Worm (Caenorhabditis elegans) whole organism, midembryonic: Measurements from ENCODE around the gene tbp-1.

Source experiments
- T22C8.4 ChIP-seq: fragments of 200-800 bp; sonication (Bioruptor generic); IDR thresholded peaks from 2 replicates; pipeline ENCODE4 v1.3.6; 2022; ENCODE audit warnings: missing genetic modification characterization, missing compliant biosample characterization
- cog-1 ChIP-seq: sonication (generic microtip); optimal IDR thresholded peaks from 2 replicates; lab custom pipeline; 2016; ENCODE audit warnings: missing genetic modification characterization, missing compliant biosample characterization
- flt-1 ChIP-seq: fragments of 200-800 bp; sonication (Bioruptor generic); IDR thresholded peaks from 2 replicates; pipeline ENCODE4 v1.3.6; 2022; ENCODE audit warnings: missing genetic modification characterization, missing compliant biosample characterization
- klf-2 ChIP-seq: fragments of 200-800 bp; sonication (Bioruptor generic); conservative IDR thresholded peaks from 2 replicates; pipeline ENCODE4 v1.3.6; 2022; ENCODE audit warnings: missing genetic modification reagents, missing genetic modification characterization, missing compliant biosample characterization
- med-1 ChIP-seq: sonication (generic microtip); optimal IDR thresholded peaks from 2 replicates; lab custom pipeline; 2017; ENCODE audit warnings: missing genetic modification characterization, mild to moderate bottlenecking, missing compliant biosample characterization, antibody characterized with exemption, missing genetic modification reagents; ENCODE audit not compliant: insufficient read depth
- ref-1 ChIP-seq: fragments of 200-800 bp; sonication (Bioruptor generic); conservative IDR thresholded peaks from 2 replicates; pipeline ENCODE4 v1.3.6; 2022; ENCODE audit warnings: missing genetic modification reagents, missing genetic modification characterization, missing compliant biosample characterization
- tab-1 ChIP-seq: fragments of 200-800 bp; sonication (Bioruptor generic); IDR thresholded peaks from 2 replicates; pipeline ENCODE4 v1.3.6; 2022; ENCODE audit warnings: missing genetic modification characterization, missing compliant biosample characterization
- ztf-23 ChIP-seq: fragments of 200-800 bp; sonication (Bioruptor generic); IDR thresholded peaks from 2 replicates; pipeline ENCODE4 v1.3.6; 2022; ENCODE audit warnings: missing genetic modification reagents, missing genetic modification characterization, missing compliant biosample characterization
- ztf-29 ChIP-seq: fragments of 200-800 bp; sonication (Bioruptor generic); IDR thresholded peaks from 2 replicates; pipeline ENCODE4 v1.3.6; 2022; ENCODE audit warnings: missing genetic modification reagents, missing genetic modification characterization, missing compliant biosample characterization

tbp-1 gene

ce11 chrIII:7383733-7384132 is at the start of gene tbp-1:
TSS of gene tbp-1 (plus strand) at chrIII:7384033.
- TF ChIP-seq ztf-23 (no peak), klf-2 (GFP tag; lab: Robert Waterston, UW) (no peak), cog-1 (tag; lab: Kevin White, UChicago) (no peak), ref-1 (GFP tag; lab: Robert Waterston, UW) (no peak), tab-1 (GFP tag; lab: Robert Waterston, UW) (no peak), ztf-29 (GFP tag; lab: Robert Waterston, UW) (no peak), med-1 (no peak), flt-1 (GFP tag; lab: Robert Waterston, UW) (no peak), T22C8.4 (GFP tag; lab: Robert Waterston, UW) (no peak)

DNA sequence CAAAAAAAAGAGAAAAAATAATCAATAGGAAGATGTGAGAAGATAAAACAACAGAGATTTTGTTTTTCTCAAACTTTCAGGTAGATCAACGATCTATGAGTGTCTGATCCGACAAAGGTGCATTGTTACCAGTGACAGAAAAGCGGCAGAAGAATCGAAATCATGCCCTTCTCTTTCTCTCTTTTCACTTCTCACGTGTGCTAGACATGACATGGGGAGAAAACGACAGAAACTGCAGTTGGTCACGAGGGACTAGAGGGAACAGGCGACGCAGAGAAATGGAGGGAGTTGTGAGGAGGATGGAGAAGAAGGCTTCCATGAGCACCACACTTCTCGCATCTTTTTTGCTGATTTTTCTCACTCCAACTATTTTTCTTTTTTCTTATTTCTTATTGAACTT is 48.6 kb upstream of the tbp-1 start, which contains the start of gene F56C9.10:
F56C9.10 (minus strand) TSS at position 97 of the 400 bp plus-strand sequence.
- TF ChIP-seq ztf-23 (peak; percentile 65; the same call in 1 of the 2 replicates), tab-1 (GFP tag; lab: Robert Waterston, UW) (no peak)

DNA sequence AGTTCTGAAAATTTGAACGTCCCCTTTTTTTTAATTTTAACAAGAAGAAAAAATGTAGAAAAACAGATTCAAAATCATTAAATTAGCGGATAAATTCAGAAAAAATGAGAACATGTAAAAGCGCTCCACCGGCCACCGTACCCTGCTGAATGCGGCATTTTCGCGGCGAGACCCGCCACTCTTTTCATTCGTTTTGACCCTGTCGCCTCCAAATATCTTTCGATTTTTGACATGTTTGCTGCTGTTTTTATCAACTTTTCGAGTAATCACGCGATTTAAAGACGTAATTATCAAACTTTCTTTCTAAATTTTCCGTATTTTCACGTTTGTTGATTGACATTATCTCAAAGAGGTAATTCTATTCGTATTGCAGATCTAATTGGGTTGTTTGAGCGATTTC is 47.6 kb upstream of the tbp-1 start, which contains the start of gene gsp-2:
gsp-2 (plus strand) TSS at position 374 of the 400 bp plus-strand sequence.
- TF ChIP-seq flt-1 (GFP tag; lab: Robert Waterston, UW), result peak; percentile 63
- TF ChIP-seq klf-2 (GFP tag; lab: Robert Waterston, UW), result no peak

DNA sequence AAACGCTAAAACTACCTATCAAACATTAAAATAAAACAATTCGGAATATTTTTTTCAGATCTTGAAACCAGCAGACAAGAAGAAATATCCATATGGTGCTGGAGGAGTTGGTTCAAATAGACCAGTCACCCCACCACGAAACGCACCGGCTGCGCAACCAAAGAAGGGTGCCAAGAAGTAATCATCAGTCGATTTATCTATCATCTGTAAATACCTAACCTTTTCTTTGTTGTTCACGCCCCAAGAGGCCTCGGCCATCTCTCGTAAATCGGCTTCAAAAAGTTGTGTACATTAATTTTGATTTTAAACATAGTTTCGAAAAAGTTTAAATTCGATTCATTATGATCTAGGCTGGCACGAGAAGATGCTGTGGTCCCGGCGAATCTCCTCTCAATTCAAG is 45.8 kb upstream of the tbp-1 start:
- TF ChIP-seq klf-2 (GFP tag; lab: Robert Waterston, UW), result no peak
- TF ChIP-seq ztf-29 (GFP tag; lab: Robert Waterston, UW), result no peak
- no peak for TF ChIP-seq flt-1 (GFP tag; lab: Robert Waterston, UW)
- TF ChIP-seq tab-1 (GFP tag; lab: Robert Waterston, UW), result no peak
- TF ChIP-seq cog-1 (tag; lab: Kevin White, UChicago), result no peak
- TF ChIP-seq ztf-23, result no peak
- no peak for TF ChIP-seq T22C8.4 (GFP tag; lab: Robert Waterston, UW)
- no peak for TF ChIP-seq med-1
- no peak for TF ChIP-seq ref-1 (GFP tag; lab: Robert Waterston, UW)

DNA sequence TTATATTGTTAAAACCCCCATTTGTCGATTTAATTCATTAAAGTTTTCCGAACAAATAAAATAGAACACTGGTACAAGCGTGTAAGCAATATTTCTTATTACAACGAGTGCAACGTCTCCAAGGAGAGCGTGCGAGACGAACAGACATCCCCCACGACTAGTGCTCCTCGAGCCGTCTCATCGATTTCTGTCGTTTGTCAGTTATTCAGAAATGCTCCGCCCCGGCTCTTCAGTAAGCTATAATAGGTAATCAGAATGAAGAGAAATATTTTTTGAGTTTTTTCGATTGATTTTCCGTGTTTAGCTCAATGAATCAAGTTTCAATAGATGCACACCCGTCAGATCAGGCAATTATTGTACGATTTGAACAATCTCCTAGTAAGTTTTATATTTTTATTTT is 45.1 kb upstream of the tbp-1 start, which contains the start of gene kap-1:
kap-1 (plus strand) TSS at position 143 of the 400 bp plus-strand sequence.
- TF ChIP-seq cog-1 (tag; lab: Kevin White, UChicago) (no peak), ztf-29 (GFP tag; lab: Robert Waterston, UW) (no peak), T22C8.4 (GFP tag; lab: Robert Waterston, UW) (no peak), tab-1 (GFP tag; lab: Robert Waterston, UW) (no peak), flt-1 (GFP tag; lab: Robert Waterston, UW) (no peak), ztf-23 (no peak), ref-1 (GFP tag; lab: Robert Waterston, UW) (no peak), med-1 (no peak), klf-2 (GFP tag; lab: Robert Waterston, UW) (no peak)

- TF ChIP-seq cog-1 (tag; lab: Kevin White, UChicago) (no peak), med-1 (no peak), flt-1 (GFP tag; lab: Robert Waterston, UW) (no peak), ref-1 (GFP tag; lab: Robert Waterston, UW) (no peak), T22C8.4 (GFP tag; lab: Robert Waterston, UW) (no peak), ztf-29 (GFP tag; lab: Robert Waterston, UW) (no peak), klf-2 (GFP tag; lab: Robert Waterston, UW) (no peak), ztf-23 (no peak), tab-1 (GFP tag; lab: Robert Waterston, UW) (no peak)
These were observed 44.7 kb upstream of the tbp-1 start for ce11 chrIII:7339138-7339537.

DNA sequence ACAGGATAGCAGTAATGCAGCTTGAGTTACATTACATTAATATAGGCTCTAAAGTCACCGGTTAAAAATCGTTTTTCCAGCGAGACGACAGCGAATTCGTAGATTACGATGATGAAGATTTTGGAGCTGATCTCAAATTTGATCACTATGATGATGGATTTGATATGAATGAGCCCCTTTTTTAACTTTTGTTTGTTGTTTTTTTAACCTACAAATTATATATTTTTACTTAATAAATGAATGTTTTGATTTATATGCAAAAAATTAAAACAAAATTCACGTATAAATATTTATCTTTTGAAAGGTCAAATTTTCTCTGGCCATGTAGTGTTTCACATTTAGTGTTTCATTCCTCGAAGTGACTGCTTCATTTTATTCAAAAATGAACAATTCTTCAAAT is 40.4 kb upstream of the tbp-1 start, which contains the start of gene F08F8.6:
F08F8.6 (plus strand) TSS at position 301 of the 400 bp plus-strand sequence.
- no peak for TF ChIP-seq ztf-23
- no peak for TF ChIP-seq flt-1 (GFP tag; lab: Robert Waterston, UW)

DNA sequence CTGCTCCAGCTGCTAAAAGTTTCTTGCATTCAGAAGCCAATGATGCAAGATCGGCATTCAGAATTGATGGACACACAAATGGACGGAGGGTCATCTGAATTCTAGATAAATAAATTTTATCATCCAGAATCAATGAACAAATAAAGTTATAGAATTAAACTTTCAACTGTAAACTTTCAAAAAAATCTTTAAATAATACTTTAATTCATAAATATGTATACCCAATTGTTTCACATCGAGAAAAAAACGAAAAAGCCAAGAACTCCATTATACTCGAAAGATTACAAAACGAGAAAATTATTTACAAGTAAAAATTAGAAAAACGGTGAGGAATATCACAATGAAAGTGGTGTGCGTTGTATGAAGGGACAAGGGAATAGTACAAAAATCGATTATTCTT is 36.8 kb upstream of the tbp-1 start, which contains the start of gene F08F8.7:
F08F8.7 (minus strand) TSS at position 101 of the 400 bp plus-strand sequence.
- TF ChIP-seq ztf-29 (GFP tag; lab: Robert Waterston, UW) (no peak), flt-1 (GFP tag; lab: Robert Waterston, UW) (no peak), tab-1 (GFP tag; lab: Robert Waterston, UW) (no peak), klf-2 (GFP tag; lab: Robert Waterston, UW) (no peak), T22C8.4 (GFP tag; lab: Robert Waterston, UW) (no peak), cog-1 (tag; lab: Kevin White, UChicago) (no peak)

- TF ChIP-seq med-1 (no peak), tab-1 (GFP tag; lab: Robert Waterston, UW) (no peak), T22C8.4 (GFP tag; lab: Robert Waterston, UW) (no peak), ztf-29 (GFP tag; lab: Robert Waterston, UW) (no peak), ref-1 (GFP tag; lab: Robert Waterston, UW) (no peak), klf-2 (GFP tag; lab: Robert Waterston, UW) (no peak), flt-1 (GFP tag; lab: Robert Waterston, UW) (no peak), ztf-23 (no peak), cog-1 (tag; lab: Kevin White, UChicago) (no peak)
These were observed 34.8 kb upstream of the tbp-1 start, which contains the start of gene gos-28 for ce11 chrIII:7349075-7349474. TSS of gene gos-28 (minus strand) at chrIII:7349175.

DNA sequence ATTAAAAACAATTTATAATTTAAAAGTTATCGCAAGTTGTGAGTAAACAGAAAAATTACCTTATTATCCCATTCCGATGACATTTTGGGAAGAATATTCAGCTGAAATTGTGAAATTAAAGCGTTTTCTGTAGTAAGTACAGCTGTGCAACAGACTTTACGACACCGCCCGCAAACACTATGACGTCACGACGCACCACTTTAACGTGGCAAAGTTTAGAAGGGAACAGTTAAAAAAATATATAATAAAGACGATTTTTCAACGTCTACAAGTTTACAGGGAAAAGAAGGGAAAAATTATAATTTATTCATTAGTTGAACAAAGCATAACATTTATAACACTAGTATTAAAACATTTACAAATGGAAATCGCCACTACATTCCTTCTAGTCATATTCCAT is 30.0 kb upstream of the tbp-1 start, which contains the start of gene F08F8.9:
F08F8.9 (minus strand) TSS at position 101 of the 400 bp plus-strand sequence.
- TF ChIP-seq cog-1 (tag; lab: Kevin White, UChicago) (no peak), ztf-29 (GFP tag; lab: Robert Waterston, UW) (no peak), klf-2 (GFP tag; lab: Robert Waterston, UW) (no peak), ztf-23 (no peak), tab-1 (GFP tag; lab: Robert Waterston, UW) (no peak), flt-1 (GFP tag; lab: Robert Waterston, UW) (no peak), med-1 (no peak), T22C8.4 (GFP tag; lab: Robert Waterston, UW) (no peak), ref-1 (GFP tag; lab: Robert Waterston, UW) (no peak)
